Fruit fly (Drosophila melanogaster): ENCODE data around the gene CG1640.

CG1640 gene

dm6 chrX:13346998-13347397 lies 23.4 kb upstream of the CG1640 start:
- TF ChIP-seq spab (GFP tag; optimal IDR thresholded peaks at IDR 0.05), result no peak
- no peak for TF ChIP-seq CG6808 (GFP tag; optimal IDR thresholded peaks at IDR 0.05)
- TF ChIP-seq topi (GFP tag; optimal IDR thresholded peaks at IDR 0.05), result no peak
- TF ChIP-seq CG8319 (GFP tag; optimal IDR thresholded peaks at IDR 0.05), result no peak
- TF ChIP-seq OdsH (GFP tag; optimal IDR thresholded peaks at IDR 0.05), result no peak
- no peak for TF ChIP-seq CG6792 (GFP tag; optimal IDR thresholded peaks at IDR 0.05)
- TF ChIP-seq Sox15 (GFP tag; optimal IDR thresholded peaks at IDR 0.05), result no peak
- TF ChIP-seq CG8119 (GFP tag; IDR thresholded peaks at IDR 0.05), result no peak
- TF ChIP-seq eg (GFP tag; IDR thresholded peaks at IDR 0.05), result no peak
- no peak for TF ChIP-seq Sox102F (GFP tag; optimal IDR thresholded peaks at IDR 0.05)

dm6 chrX:13358240-13358799 lies 12.1 kb upstream of the CG1640 start:
- TF ChIP-seq CG9139 (GFP tag; optimal IDR thresholded peaks at IDR 0.05), result no peak
- TF ChIP-seq Eip78C (GFP tag), result peak; percentile 37
- no peak for TF ChIP-seq OdsH (GFP tag; optimal IDR thresholded peaks at IDR 0.05)
- no peak for TF ChIP-seq fd59A (GFP tag; optimal IDR thresholded peaks at IDR 0.05)

- TF ChIP-seq Eip78C (GFP tag) (peak; percentile 45), CG7368 (GFP tag; optimal IDR thresholded peaks at IDR 0.05) (no peak)
Observed at dm6 chrX:13358948-13359347, 11.5 kb upstream of the CG1640 start, which contains the start of gene Syt12. Gene Syt12, plus strand, starts transcription at chrX:13359248.

dm6 chrX:13368149-13368548 lies 2.3 kb upstream of the CG1640 start, which contains the start of gene dmrt11E:
Gene dmrt11E, plus strand, starts transcription at chrX:13368191.
- TF ChIP-seq dsx (GFP tag; optimal IDR thresholded peaks at IDR 0.05; ENCODE audit: poor library complexity, severe bottlenecking) (peak; percentile 64), CG6792 (GFP tag; optimal IDR thresholded peaks at IDR 0.05) (no peak), acj6 (GFP tag; optimal IDR thresholded peaks at IDR 0.05) (peak; percentile 27), fkh (GFP tag; optimal IDR thresholded peaks at IDR 0.05) (no peak), achi (GFP tag; optimal IDR thresholded peaks at IDR 0.05) (peak; percentile 31), CG34406 (GFP tag; optimal IDR thresholded peaks at IDR 0.05) (peak; percentile 21), Gug (GFP tag; IDR thresholded peaks at IDR 0.05) (peak; percentile 41; the same call in 1 of the 2 replicates), CG32006 (GFP tag; optimal IDR thresholded peaks at IDR 0.05) (peak; percentile 21), pdm3 (GFP tag; optimal IDR thresholded peaks at IDR 0.05) (peak; percentile 22), svp (GFP tag) (no peak), CG8319 (GFP tag; optimal IDR thresholded peaks at IDR 0.05) (no peak), Blimp-1 (GFP tag; optimal IDR thresholded peaks at IDR 0.05) (no peak), Eip78C (GFP tag) (peak; percentile 70), CG10669 (GFP tag; optimal IDR thresholded peaks at IDR 0.05) (peak; percentile 49), CG3919 (GFP tag; optimal IDR thresholded peaks at IDR 0.05) (peak; percentile 31), eg (GFP tag; IDR thresholded peaks at IDR 0.05) (0 out of 3 replicates have a peak, but pooled peaks have one; percentile 54), Smox (GFP tag; optimal IDR thresholded peaks at IDR 0.05) (no peak), CG8119 (GFP tag; IDR thresholded peaks at IDR 0.05) (0 out of 3 replicates have a peak, but pooled peaks have one; percentile 33), Sox15 (GFP tag; optimal IDR thresholded peaks at IDR 0.05) (no peak), salr (GFP tag; optimal IDR thresholded peaks at IDR 0.05) (no peak), Met (GFP tag; optimal IDR thresholded peaks at IDR 0.05) (no peak), OdsH (GFP tag; optimal IDR thresholded peaks at IDR 0.05) (peak; percentile 33), CG3032 (tag; optimal IDR thresholded peaks at IDR 0.05) (peak; percentile 55), CG8632 (GFP tag; optimal IDR thresholded peaks at IDR 0.05) (no peak), CG1621 (tag; optimal IDR thresholded peaks at IDR 0.05) (peak; percentile 24), spab (GFP tag; optimal IDR thresholded peaks at IDR 0.05) (peak; percentile 36), Ets21C (GFP tag; optimal IDR thresholded peaks at IDR 0.05) (no peak), fd85E (GFP tag; optimal IDR thresholded peaks at IDR 0.05) (no peak), CG7368 (GFP tag; optimal IDR thresholded peaks at IDR 0.05) (no peak), CG11762 (GFP tag; optimal IDR thresholded peaks at IDR 0.05; ENCODE audit: insufficient read depth) (no peak), CG15336 (GFP tag; IDR thresholded peaks at IDR 0.05) (peak; percentile 66), Lpt (GFP tag; optimal IDR thresholded peaks at IDR 0.05) (peak; percentile 14), CG6808 (GFP tag; optimal IDR thresholded peaks at IDR 0.05) (peak; percentile 42), fd59A (GFP tag; optimal IDR thresholded peaks at IDR 0.05) (peak; percentile 20), ss (GFP tag; optimal IDR thresholded peaks at IDR 0.05) (peak; percentile 41 to 46), CG6163 (GFP tag; IDR thresholded peaks at IDR 0.05) (peak; percentile 61), Eip93F (GFP tag; optimal IDR thresholded peaks at IDR 0.05) (no peak), CG10631 (GFP tag; optimal IDR thresholded peaks at IDR 0.05) (peak; percentile 63), Ets96B (tag; optimal IDR thresholded peaks at IDR 0.05) (peak; percentile 60)
